Worm (Caenorhabditis elegans): ENCODE measurements around the gene K09F6.11.

- TF ChIP-seq zfh-2 (GFP tag; conservative IDR thresholded peaks at IDR 0.05), result no peak
- TF ChIP-seq snpc-3.4 (tag; optimal IDR thresholded peaks at IDR 0.05), result no peak
- TF ChIP-seq repo-1 (tag; optimal IDR thresholded peaks at IDR 0.05), result no peak
- TF ChIP-seq dpff-1 (tag; optimal IDR thresholded peaks at IDR 0.05), result no peak
- no peak for TF ChIP-seq nfya-1 (tag; optimal IDR thresholded peaks at IDR 0.05; ENCODE audit: borderline replicate concordance, insufficient read depth)
- TF ChIP-seq lir-1 (GFP tag; conservative IDR thresholded peaks at IDR 0.05), result no peak
- TF ChIP-seq dpl-1 (GFP tag; optimal IDR thresholded peaks at IDR 0.05), result no peak
- TF ChIP-seq sea-2 (GFP tag; IDR thresholded peaks at IDR 0.05), result no peak
- no peak for TF ChIP-seq Y67H2A.10 (GFP tag; conservative IDR thresholded peaks at IDR 0.05)
- TF ChIP-seq ztf-18 (tag; optimal IDR thresholded peaks at IDR 0.05), result no peak
Observed at ce11 chrII:2298742-2299141, 18.8 kb downstream of the K09F6.11 start, which contains the start of gene B0281.4.
